Worm (Caenorhabditis elegans) whole organism, L4 larva: ENCODE measurements around the gene C35B1.2.

ENCODE experiments used
- D1046.2 ChIP-seq: fragments of 200-800 bp; sonication (Bioruptor generic); IDR thresholded peaks from 2 replicates; pipeline ENCODE4 v1.3.6; 2022; ENCODE audit warnings: missing genetic modification characterization, missing compliant biosample characterization
- F10B5.3 ChIP-seq: sonication (generic microtip); optimal IDR thresholded peaks from 2 replicates; lab custom pipeline; 2016; ENCODE audit warnings: mild to moderate bottlenecking, missing genetic modification characterization, missing compliant biosample characterization
- F37D6.2 ChIP-seq: sonication (generic microtip); optimal IDR thresholded peaks from 2 replicates; lab custom pipeline; 2016; ENCODE audit warnings: mild to moderate bottlenecking, missing genetic modification characterization, missing compliant biosample characterization
- F44E2.7 ChIP-seq: fragments of 200-800 bp; sonication (Bioruptor generic); IDR thresholded peaks from 2 replicates; pipeline ENCODE4 v2.1.2; 2022; ENCODE audit warnings: missing genetic modification characterization, missing compliant biosample characterization
- F49E8.2 ChIP-seq: sonication (generic microtip); optimal IDR thresholded peaks from 2 replicates; lab custom pipeline; 2016; ENCODE audit warnings: missing compliant biosample characterization, mild to moderate bottlenecking, missing genetic modification characterization, borderline replicate concordance
- R02D3.7 ChIP-seq: fragments of 150-350 bp; sonication (generic microtip); optimal IDR thresholded peaks from 3 replicates; lab custom pipeline; 2014; ENCODE audit warnings: missing biosample characterization, missing genetic modification characterization
- T26A8.4 ChIP-seq: fragments of 200-800 bp; sonication (Bioruptor generic); IDR thresholded peaks from 2 replicates; pipeline ENCODE4 v1.3.6; 2022; ENCODE audit warnings: missing genetic modification characterization, missing compliant biosample characterization
- Y105C5A.15 ChIP-seq: fragments of 200-800 bp; sonication (Bioruptor generic); IDR thresholded peaks from 2 replicates; pipeline ENCODE4 v1.3.6; 2022; ENCODE audit warnings: missing genetic modification characterization, missing compliant biosample characterization
- Y48G9A.11 ChIP-seq: fragments of 200-800 bp; sonication (Bioruptor generic); IDR thresholded peaks from 2 replicates; pipeline ENCODE4 v1.3.6; 2022; ENCODE audit warnings: missing genetic modification reagents, missing genetic modification characterization, missing compliant biosample characterization
- Y5F2A.4 ChIP-seq: fragments of 200-800 bp; sonication (Bioruptor generic); optimal IDR thresholded peaks from 2 replicates; lab custom pipeline; 2018; ENCODE audit warnings: mild to moderate bottlenecking, missing genetic modification characterization, missing compliant biosample characterization
- ZK337.2 ChIP-seq: fragments of 200-800 bp; sonication (Bioruptor generic); IDR thresholded peaks from 2 replicates; pipeline ENCODE4 v1.3.6; 2022; ENCODE audit warnings: missing genetic modification reagents, missing genetic modification characterization, missing compliant biosample characterization
- aly-2 ChIP-seq: sonication (generic microtip); optimal IDR thresholded peaks from 2 replicates; lab custom pipeline; 2018; ENCODE audit warnings: missing biosample characterization, missing genetic modification characterization
- ama-1 ChIP-seq: fragments of 150-350 bp; optimal IDR thresholded peaks from 2 replicates; lab custom pipeline; 2014; ENCODE audit warnings: inconsistent platforms, mixed read lengths
- arid-1 ChIP-seq: fragments of 200-800 bp; sonication (Bioruptor generic); conservative IDR thresholded peaks from 2 replicates; pipeline ENCODE4 v1.3.6; 2022; ENCODE audit warnings: missing genetic modification reagents, missing genetic modification characterization, missing compliant biosample characterization
- ceh-32 ChIP-seq: sonication (generic microtip); optimal IDR thresholded peaks from 2 replicates; lab custom pipeline; 2016; ENCODE audit warnings: mild to moderate bottlenecking, missing genetic modification characterization, missing compliant biosample characterization; ENCODE audit not compliant: poor library complexity
- ceh-44 ChIP-seq: fragments of 200-800 bp; sonication (Bioruptor generic); IDR thresholded peaks from 2 replicates; pipeline ENCODE4 v1.3.6; 2022; ENCODE audit warnings: missing genetic modification reagents, missing genetic modification characterization, missing compliant biosample characterization
- ceh-62 ChIP-seq: sonication (generic microtip); optimal IDR thresholded peaks from 2 replicates; lab custom pipeline; 2017; ENCODE audit warnings: missing biosample characterization, missing genetic modification characterization
- ceh-82 ChIP-seq: sonication (generic microtip); optimal IDR thresholded peaks from 2 replicates; lab custom pipeline; 2017; ENCODE audit warnings: missing biosample characterization, missing genetic modification characterization
- ces-1 ChIP-seq: fragments of 150-350 bp; sonication (generic microtip); optimal IDR thresholded peaks from 4 replicates; lab custom pipeline; 2014; ENCODE audit warnings: missing biosample characterization, missing genetic modification reagents, missing genetic modification characterization
- daf-16 ChIP-seq, 3 experiments: sonication (generic microtip); optimal IDR thresholded peaks; 2 replicates each; lab custom pipeline; 2016 to 2017; ENCODE audit warnings: missing genetic modification characterization in 3 of 3, missing genetic modification reagents in 3 of 3, mild to moderate bottlenecking in 2 of 3, missing compliant biosample characterization in 2 of 3, missing biosample characterization in 1 of 3, moderate library complexity in 1 of 3
- daf-19 ChIP-seq: fragments of 200-800 bp; sonication (Bioruptor generic); conservative IDR thresholded peaks from 2 replicates; pipeline ENCODE4 v1.3.6; 2022; ENCODE audit warnings: missing genetic modification characterization, missing compliant biosample characterization
- dmd-6 ChIP-seq: fragments of 200-800 bp; sonication (Bioruptor generic); IDR thresholded peaks from 2 replicates; pipeline ENCODE4 v1.3.6; 2022; ENCODE audit warnings: missing genetic modification reagents, missing genetic modification characterization, missing compliant biosample characterization
- dmd-8 ChIP-seq: fragments of 200-800 bp; sonication (Bioruptor generic); IDR thresholded peaks from 2 replicates; pipeline ENCODE4 v1.3.6; 2022; ENCODE audit warnings: missing genetic modification characterization, missing compliant biosample characterization
- dpl-1 ChIP-seq: fragments of 150-350 bp; optimal IDR thresholded peaks from 2 replicates; lab custom pipeline; 2014; ENCODE audit warnings: missing biosample characterization, missing genetic modification reagents, missing genetic modification characterization
- egl-43 ChIP-seq: fragments of 200-800 bp; sonication (Bioruptor generic); IDR thresholded peaks from 2 replicates; pipeline ENCODE4 v1.3.6; 2022; ENCODE audit warnings: missing genetic modification reagents, missing genetic modification characterization, missing compliant biosample characterization
- fos-1 ChIP-seq: fragments of 150-350 bp; optimal IDR thresholded peaks from 2 replicates; lab custom pipeline; 2014; ENCODE audit warnings: missing biosample characterization, missing genetic modification characterization
- hlh-11 ChIP-seq: fragments of 200-800 bp; sonication (Bioruptor generic); optimal IDR thresholded peaks from 2 replicates; lab custom pipeline; 2018; ENCODE audit warnings: mild to moderate bottlenecking, missing genetic modification characterization, missing compliant biosample characterization
- jun-1 ChIP-seq: fragments of 150-350 bp; optimal IDR thresholded peaks from 2 replicates; lab custom pipeline; 2014; ENCODE audit warnings: missing biosample characterization, missing genetic modification reagents, missing genetic modification characterization
- lin-15B ChIP-seq: fragments of 150-350 bp; sonication (generic microtip); optimal IDR thresholded peaks from 3 replicates; lab custom pipeline; 2014; ENCODE audit warnings: missing biosample characterization, missing genetic modification characterization
- lin-38 ChIP-seq: fragments of 200-800 bp; sonication (Bioruptor generic); IDR thresholded peaks from 2 replicates; pipeline ENCODE4 v1.3.6; 2022; ENCODE audit warnings: missing genetic modification reagents, missing genetic modification characterization, missing compliant biosample characterization
- lsy-2 ChIP-seq, 2 experiments: fragments of 150-350 bp in 1 of 2; sonication (generic microtip) in 1 of 2; optimal IDR thresholded peaks; 2 replicates each; lab custom pipeline; 2014 to 2017; ENCODE audit warnings: missing biosample characterization in 2 of 2, missing genetic modification characterization in 2 of 2
- mdl-1 ChIP-seq, 2 experiments: fragments of 150-350 bp in 1 of 2; sonication (generic microtip) in 1 of 2; optimal IDR thresholded peaks; 2 replicates each; lab custom pipeline; 2014 to 2017; ENCODE audit warnings: missing biosample characterization in 2 of 2, missing genetic modification characterization in 2 of 2
- mxl-2 ChIP-seq: fragments of 200-800 bp; sonication (Bioruptor generic); conservative IDR thresholded peaks from 2 replicates; pipeline ENCODE4 v1.3.6; 2022; ENCODE audit warnings: missing genetic modification reagents, missing genetic modification characterization, missing compliant biosample characterization
- mxl-3 ChIP-seq: fragments of 200-800 bp; sonication (Bioruptor generic); optimal IDR thresholded peaks from 2 replicates; lab custom pipeline; 2018; ENCODE audit warnings: mild to moderate bottlenecking, missing genetic modification characterization, missing compliant biosample characterization
- nhr-10 ChIP-seq: fragments of 150-350 bp; optimal IDR thresholded peaks from 2 replicates; lab custom pipeline; 2014; ENCODE audit warnings: missing biosample characterization, missing genetic modification characterization
- nhr-11 ChIP-seq: fragments of 150-350 bp; optimal IDR thresholded peaks from 2 replicates; lab custom pipeline; 2014; ENCODE audit warnings: missing biosample characterization, missing genetic modification characterization
- nhr-25 ChIP-seq: sonication (generic microtip); optimal IDR thresholded peaks from 2 replicates; lab custom pipeline; 2017; ENCODE audit warnings: missing genetic modification characterization, mild to moderate bottlenecking, missing compliant biosample characterization, antibody characterized with exemption, moderate library complexity, borderline replicate concordance; ENCODE audit not compliant: insufficient read depth
- nhr-28 ChIP-seq: fragments of 150-350 bp; optimal IDR thresholded peaks from 2 replicates; lab custom pipeline; 2014; ENCODE audit warnings: missing biosample characterization, missing genetic modification characterization
- nhr-77 ChIP-seq: fragments of 150-350 bp; optimal IDR thresholded peaks from 2 replicates; lab custom pipeline; 2014; ENCODE audit warnings: missing biosample characterization, missing genetic modification characterization
- pha-4 ChIP-seq, 2 experiments: fragments of 150-350 bp in 1 of 2; fragments of 200-800 bp in 1 of 2; sonication (Bioruptor generic) in 1 of 2; IDR thresholded peaks in 1 of 2; optimal IDR thresholded peaks in 1 of 2; 2 replicates each; pipeline versions ENCODE4 v1.3.6 to Lab custom; 2014 to 2022; ENCODE audit warnings: missing genetic modification characterization in 2 of 2, missing genetic modification reagents in 2 of 2, missing biosample characterization in 1 of 2, missing compliant biosample characterization in 1 of 2
- rbr-2 ChIP-seq: sonication (generic microtip); optimal IDR thresholded peaks from 2 replicates; lab custom pipeline; 2016; ENCODE audit warnings: missing genotype, missing genetic modification characterization, missing compliant biosample characterization
- saeg-2 ChIP-seq: fragments of 200-800 bp; sonication (Bioruptor generic); IDR thresholded peaks from 2 replicates; pipeline ENCODE4 v1.3.6; 2022; ENCODE audit warnings: missing genetic modification reagents, missing genetic modification characterization, missing compliant biosample characterization
- set-16 ChIP-seq: fragments of 200-800 bp; sonication (Bioruptor generic); IDR thresholded peaks from 2 replicates; pipeline ENCODE4 v1.3.6; 2022; ENCODE audit warnings: missing genetic modification reagents, missing genetic modification characterization, missing compliant biosample characterization
- skn-1 ChIP-seq: fragments of 150-350 bp; optimal IDR thresholded peaks from 2 replicates; lab custom pipeline; 2014; ENCODE audit warnings: missing biosample characterization, missing genetic modification characterization
- snpc-4 ChIP-seq: fragments of 150-350 bp; optimal IDR thresholded peaks from 2 replicates; lab custom pipeline; 2014; ENCODE audit warnings: missing biosample characterization, missing genetic modification characterization
- spr-1 ChIP-seq: sonication (generic microtip); optimal IDR thresholded peaks from 2 replicates; lab custom pipeline; 2016; ENCODE audit warnings: mild to moderate bottlenecking, missing genetic modification characterization, missing compliant biosample characterization
- vab-7 ChIP-seq: fragments of 200-800 bp; sonication (Bioruptor generic); IDR thresholded peaks from 2 replicates; pipeline ENCODE4 v1.3.6; 2022; ENCODE audit warnings: missing genetic modification reagents, missing genetic modification characterization, missing compliant biosample characterization
- ztf-11 ChIP-seq: fragments of 150-350 bp; optimal IDR thresholded peaks from 2 replicates; lab custom pipeline; 2014; ENCODE audit warnings: missing biosample characterization, missing genetic modification characterization

C35B1.2 gene

DNA sequence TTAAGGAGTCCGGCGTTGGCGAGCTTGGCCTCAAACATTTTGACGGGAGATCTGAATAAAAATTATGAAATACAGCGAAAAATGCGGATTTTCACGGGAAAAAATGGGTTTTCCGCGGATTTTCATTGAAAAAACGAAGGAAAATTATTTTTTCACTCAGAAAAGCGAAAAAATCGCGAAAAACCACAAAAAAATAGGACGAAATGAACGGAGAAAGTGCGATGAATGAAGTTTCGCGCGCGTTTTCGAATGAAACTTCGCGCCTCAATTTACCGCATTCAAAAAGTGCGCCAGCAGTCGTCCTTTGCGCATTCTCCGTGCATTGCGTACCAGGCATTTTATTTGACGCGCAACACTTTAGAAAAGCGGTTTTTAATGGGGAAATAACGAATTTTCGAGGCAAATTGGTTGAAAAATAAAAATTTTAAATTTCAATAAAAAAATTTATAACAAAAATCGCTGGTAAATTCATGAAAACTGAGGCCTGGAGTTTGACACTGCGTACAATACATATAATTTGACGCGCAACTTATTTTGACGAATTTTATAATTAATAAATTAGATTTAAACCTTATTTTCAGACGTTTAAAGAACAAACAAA lies 36.5 kb upstream of the C35B1.2 start, which contains the start of gene pcn-1 (continued):
- peak; percentile 53 for TF ChIP-seq Y5F2A.4 (GFP tag; lab: Kevin White, UChicago)
- TF ChIP-seq nhr-11 (tag; lab: Kevin White, UChicago) = peak; percentile 89
- peak in 1 of 2 experiments; percentile 12 for TF ChIP-seq mdl-1 (tag; optimal IDR thresholded peaks at IDR 0.05; lab: Kevin White, UChicago)
- TF ChIP-seq Y48G9A.11 (GFP tag; lab: Robert Waterston, UW) = peak; percentile 91
- peak; percentile 70 for TF ChIP-seq ama-1 (lab: Kevin White, UChicago)
- peak; percentile 87 for TF ChIP-seq F10B5.3 (tag; lab: Kevin White, UChicago)
- TF ChIP-seq F37D6.2 = peak; percentile 94
- TF ChIP-seq fos-1 (tag; lab: Kevin White, UChicago) = no peak
- peak; percentile 85 for TF ChIP-seq egl-43 (GFP tag; lab: Robert Waterston, UW)
- peak; percentile 85 for TF ChIP-seq jun-1
- TF ChIP-seq T26A8.4 = peak; percentile 93
- peak; percentile 89 for TF ChIP-seq nhr-77 (tag; lab: Kevin White, UChicago)
- TF ChIP-seq F44E2.7 (GFP tag; lab: Robert Waterston, UW) = no peak
- no peak for TF ChIP-seq snpc-4 (tag; lab: Kevin White, UChicago)
- TF ChIP-seq lsy-2 (tag; optimal IDR thresholded peaks at IDR 0.05; lab: Kevin White, UChicago) = peak; percentile 68 to 96
- peak; percentile 85 for TF ChIP-seq arid-1 (GFP tag; lab: Robert Waterston, UW)
- TF ChIP-seq dpl-1 (GFP tag; lab: Kevin White, UChicago) = peak; percentile 99
- TF ChIP-seq mxl-2 = peak; percentile 84
- peak; percentile 93 for TF ChIP-seq dmd-6 (GFP tag; lab: Robert Waterston, UW)
- TF ChIP-seq set-16 (GFP tag; lab: Robert Waterston, UW) = peak; percentile 48; the same call in 1 of the 2 replicates
- TF ChIP-seq hlh-11 (tag; lab: Kevin White, UChicago) = peak; percentile 94
- TF ChIP-seq F49E8.2 = peak; percentile 96
- no peak for TF ChIP-seq nhr-10 (tag; lab: Kevin White, UChicago)
- TF ChIP-seq Y105C5A.15 (GFP tag; lab: Robert Waterston, UW) = 0 out of 2 replicates have a peak, but pooled peaks have one; percentile 43
- no peak for TF ChIP-seq ztf-11
- peak; percentile 57 for TF ChIP-seq vab-7 (GFP tag; lab: Robert Waterston, UW)
- no peak for TF ChIP-seq aly-2 (tag; lab: Kevin White, UChicago)
- 0 out of 2 replicates have a peak, but pooled peaks have one; percentile 35 for TF ChIP-seq dmd-8 (GFP tag; lab: Robert Waterston, UW)
- no peak for TF ChIP-seq ces-1 (GFP tag; lab: Kevin White, UChicago)
- peak; percentile 67 for TF ChIP-seq ZK337.2 (GFP tag; lab: Robert Waterston, UW)
- TF ChIP-seq ceh-44 = peak; percentile 65; the same call in 1 of the 2 replicates
- peak; percentile 94 for TF ChIP-seq lin-38 (GFP tag; lab: Robert Waterston, UW)
- TF ChIP-seq pha-4 (GFP tag; IDR thresholded peaks at IDR 0.05; lab: Robert Waterston, UW) = peak; percentile 94
- TF ChIP-seq pha-4 (tag; optimal IDR thresholded peaks at IDR 0.05; lab: Kevin White, UChicago) = no peak
- no peak for TF ChIP-seq ceh-62 (tag; lab: Kevin White, UChicago)
- peak; percentile 42 to 90 for TF ChIP-seq daf-16 (GFP tag; optimal IDR thresholded peaks at IDR 0.05; lab: Kevin White, UChicago)
- TF ChIP-seq daf-16 (tag; optimal IDR thresholded peaks at IDR 0.05; lab: Kevin White, UChicago) = peak; percentile 31
- TF ChIP-seq spr-1 = peak; percentile 93
- TF ChIP-seq lin-15B (tag; lab: Kevin White, UChicago) = peak; percentile 49
- TF ChIP-seq rbr-2 (tag; lab: Kevin White, UChicago) = peak; percentile 96
- no peak for TF ChIP-seq R02D3.7 (tag; lab: Kevin White, UChicago)
- peak; percentile 49 for TF ChIP-seq ceh-32 (tag; lab: Kevin White, UChicago)
- TF ChIP-seq nhr-25 = peak; percentile 69
- no peak for TF ChIP-seq skn-1 (tag; lab: Kevin White, UChicago)
- peak; percentile 64; the same call in 1 of the 2 replicates for TF ChIP-seq D1046.2 (GFP tag; lab: Robert Waterston, UW)
- TF ChIP-seq daf-19 (GFP tag; lab: Robert Waterston, UW) = peak; percentile 91
- TF ChIP-seq nhr-28 (tag; lab: Kevin White, UChicago) = peak; percentile 63
- no peak for TF ChIP-seq ceh-82 (tag; lab: Kevin White, UChicago)
- peak; percentile 36 for TF ChIP-seq mxl-3 (GFP tag; lab: Kevin White, UChicago)
- TF ChIP-seq saeg-2 (GFP tag; lab: Robert Waterston, UW) = peak; percentile 89
